Worm (Caenorhabditis elegans): ENCODE data around the gene ZK632.10.

The ZK632.10 gene

DNA sequence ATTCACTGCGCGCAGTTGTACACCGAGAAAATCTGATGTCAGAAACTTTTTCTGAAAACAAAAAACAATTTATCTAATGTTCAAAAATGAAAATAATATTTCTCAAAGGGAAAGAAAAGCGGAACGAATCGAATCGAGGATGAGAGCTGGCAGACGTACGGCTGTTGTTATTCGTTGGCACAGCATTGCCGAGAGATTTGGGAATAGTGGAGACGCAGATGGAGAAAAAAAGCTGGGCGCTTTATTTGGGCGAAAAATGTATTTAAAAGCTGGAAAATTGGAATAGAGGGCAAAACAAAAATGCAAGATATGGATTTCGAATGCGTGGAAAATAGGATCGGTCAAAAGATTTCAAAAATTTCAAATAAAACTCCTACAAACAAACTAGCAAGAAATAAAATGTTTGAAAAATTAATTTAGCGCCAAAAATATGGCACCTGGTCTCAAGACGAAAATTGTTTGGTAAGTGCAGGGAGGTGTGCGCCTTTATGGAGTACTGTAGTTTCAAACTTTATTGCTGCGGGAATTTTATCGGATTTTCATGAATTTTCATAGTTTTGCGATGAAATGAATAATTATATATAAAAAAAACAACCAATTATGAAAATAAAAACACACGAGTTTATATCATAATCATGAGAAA, 31.7 kb upstream of the ZK632.10 start, which contains the start of gene gpdh-2:
Gene gpdh-2 (minus strand): TSS at position 51 of the 643 bp plus-strand sequence.
- TF ChIP-seq swsn-7 (tag; optimal IDR thresholded peaks at IDR 0.05) (no peak), nhr-237 (tag; optimal IDR thresholded peaks at IDR 0.05) (no peak), nhr-12 (tag; optimal IDR thresholded peaks at IDR 0.05) (no peak), ztf-11 (tag; optimal IDR thresholded peaks at IDR 0.05) (no peak), zag-1 (tag; optimal IDR thresholded peaks at IDR 0.05) (no peak), mab-9 (GFP tag; IDR thresholded peaks at IDR 0.05) (no peak), lin-35 (GFP tag; optimal IDR thresholded peaks at IDR 0.05) (no peak), elt-2 (tag; optimal IDR thresholded peaks at IDR 0.05) (no peak), lin-14 (GFP tag; optimal IDR thresholded peaks at IDR 0.05) (no peak), skn-1 (tag; optimal IDR thresholded peaks at IDR 0.05) (no peak), mep-1 (tag; optimal IDR thresholded peaks at IDR 0.05) (no peak), dpl-1 (GFP tag; optimal IDR thresholded peaks at IDR 0.05) (no peak), hlh-4 (tag; optimal IDR thresholded peaks at IDR 0.05) (no peak)

DNA sequence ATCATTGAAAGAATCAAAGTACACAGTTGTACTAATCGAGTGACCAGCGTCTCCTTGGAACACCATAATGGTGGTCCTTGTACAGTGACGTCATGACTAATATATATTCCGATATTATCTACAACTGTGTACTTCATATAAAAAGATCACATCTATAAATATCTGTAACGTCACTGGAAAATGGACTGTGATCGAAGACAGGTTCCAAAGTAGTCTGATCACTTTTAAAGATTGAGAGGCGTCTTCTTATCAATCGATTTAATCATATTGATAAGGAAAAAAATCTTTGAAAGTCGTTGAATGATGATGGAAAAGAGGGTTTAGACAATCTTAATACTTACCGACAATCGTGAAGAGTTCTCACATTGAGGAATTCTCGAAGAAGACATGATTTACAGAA, 30.5 kb upstream of the ZK632.10 start:
- no peak for TF ChIP-seq zag-1 (tag; optimal IDR thresholded peaks at IDR 0.05)
- peak; percentile 14 for TF ChIP-seq nhr-71 (tag; optimal IDR thresholded peaks at IDR 0.05)
- peak; percentile 46 for TF ChIP-seq elt-2 (tag; optimal IDR thresholded peaks at IDR 0.05)
- no peak for TF ChIP-seq efl-1 (optimal IDR thresholded peaks at IDR 0.05)
- peak in 1 of 2 experiments; percentile 92 for TF ChIP-seq efl-1 (GFP tag; optimal IDR thresholded peaks at IDR 0.05 in 1 of 2)
- peak in 1 of 6 experiments; percentile 0 for TF ChIP-seq elt-3 (tag; optimal IDR thresholded peaks at IDR 0.05)
- no peak for TF ChIP-seq aly-2 (tag; optimal IDR thresholded peaks at IDR 0.05)
- TF ChIP-seq lin-15B (tag; optimal IDR thresholded peaks at IDR 0.05), result no peak

DNA sequence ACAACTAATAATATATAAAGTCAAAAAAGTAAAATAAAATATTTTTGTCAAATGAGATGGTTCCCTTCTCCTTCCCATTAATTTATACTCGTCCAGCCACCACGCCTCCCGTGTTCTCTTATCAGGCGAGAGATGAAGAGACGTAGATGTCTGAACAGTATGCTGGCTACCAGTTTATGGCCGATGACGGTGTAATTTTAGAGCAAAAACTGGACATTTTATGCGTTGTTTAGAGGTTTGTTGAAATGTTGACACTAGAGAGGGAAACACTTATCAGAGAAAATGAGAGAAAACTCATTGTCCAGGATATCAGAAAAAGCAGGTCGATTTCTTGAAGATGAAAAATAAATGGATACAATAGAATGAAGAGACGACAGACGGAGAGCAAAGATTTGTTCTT, 29.6 kb upstream of the ZK632.10 start:
- TF ChIP-seq efl-1 (optimal IDR thresholded peaks at IDR 0.05) (no peak), efl-1 (GFP tag; optimal IDR thresholded peaks at IDR 0.05 in 1 of 2) (peak in 1 of 2 experiments; percentile 15), nhr-85 (tag) (peak; percentile 45), lin-14 (GFP tag; optimal IDR thresholded peaks at IDR 0.05) (peak; percentile 19), nhr-90 (tag; optimal IDR thresholded peaks at IDR 0.05; ENCODE audit: poor library complexity) (peak; percentile 36), nhr-71 (tag; optimal IDR thresholded peaks at IDR 0.05) (peak; percentile 16), nhr-19 (GFP tag; conservative IDR thresholded peaks at IDR 0.05) (no peak), sup-37 (GFP tag; optimal IDR thresholded peaks at IDR 0.05) (no peak), blmp-1 (tag; optimal IDR thresholded peaks at IDR 0.05) (peak; percentile 3), nhr-28 (tag; optimal IDR thresholded peaks at IDR 0.05) (no peak), lsy-2 (tag; optimal IDR thresholded peaks at IDR 0.05) (peak in 1 of 2 experiments; percentile 13)

DNA sequence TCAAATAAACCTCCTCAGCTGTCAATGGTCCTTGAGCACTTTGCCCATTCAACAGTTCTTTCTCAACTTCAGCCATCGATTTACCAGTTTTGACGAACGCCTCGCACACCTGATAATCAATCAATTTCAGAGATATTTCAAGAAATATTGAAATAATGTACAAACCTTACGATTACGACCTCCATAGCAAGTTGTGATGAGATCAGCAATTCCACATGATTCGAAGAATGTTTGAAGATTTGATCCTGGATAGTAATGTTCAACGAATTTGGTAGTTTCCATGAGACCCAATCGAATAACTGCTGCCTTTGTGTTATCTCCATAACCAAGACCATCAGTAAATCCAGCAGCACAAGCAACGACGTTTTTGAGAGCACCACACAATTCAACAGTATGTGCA, 27.4 kb upstream of the ZK632.10 start:
- TF ChIP-seq F16B12.6 (tag; optimal IDR thresholded peaks at IDR 0.05) (no peak), efl-1 (optimal IDR thresholded peaks at IDR 0.05) (no peak), efl-1 (GFP tag; optimal IDR thresholded peaks at IDR 0.05 in 1 of 2) (peak in 1 of 2 experiments; percentile 68)

DNA sequence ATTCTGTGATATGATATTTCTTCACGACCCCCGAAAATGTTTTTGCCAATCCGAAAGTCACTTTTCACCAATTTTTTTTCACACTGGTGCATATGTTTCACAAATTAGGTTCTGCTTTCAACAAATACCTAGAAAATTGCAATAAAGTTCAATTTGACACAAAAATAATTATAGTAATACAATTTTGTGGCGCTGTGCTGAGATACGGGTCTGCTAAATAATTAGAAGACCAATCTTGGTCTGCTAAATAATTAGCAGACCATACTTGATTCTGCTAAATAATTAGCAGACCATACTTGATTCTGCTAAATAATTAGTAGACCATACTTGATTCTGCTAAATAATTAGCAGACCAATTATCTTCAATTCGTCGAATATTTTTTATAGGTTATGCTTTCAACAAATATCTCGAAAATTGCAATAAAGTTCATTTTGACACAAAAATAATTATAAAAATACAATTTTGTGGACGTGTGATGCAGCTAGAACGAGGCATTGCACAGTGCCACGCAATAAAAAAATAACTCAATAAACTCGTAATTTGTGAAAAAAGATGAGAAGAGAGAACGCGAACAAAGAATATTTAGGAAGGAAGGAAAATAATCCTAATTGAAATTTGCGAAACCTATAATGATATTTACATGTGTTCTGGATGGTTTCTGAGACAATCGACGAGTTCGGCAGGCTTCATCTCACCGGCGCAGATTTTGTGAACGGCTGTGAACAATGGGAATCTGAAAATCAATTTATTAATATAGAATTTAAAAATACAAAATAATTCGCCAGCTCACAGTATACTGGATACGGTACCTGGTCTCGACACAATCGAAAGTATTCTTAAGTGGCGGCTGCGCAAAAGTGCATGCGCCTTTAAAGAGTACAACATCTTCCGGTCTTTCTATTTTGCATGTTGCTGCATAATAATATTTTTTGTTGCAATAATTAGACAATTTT, 26.4 kb upstream of the ZK632.10 start:
- TF ChIP-seq efl-1 (optimal IDR thresholded peaks at IDR 0.05) (no peak), efl-1 (GFP tag; optimal IDR thresholded peaks at IDR 0.05 in 1 of 2) (peak in 1 of 2 experiments; percentile 71), nhr-84 (tag; optimal IDR thresholded peaks at IDR 0.05) (no peak), ceh-88 (GFP tag; IDR thresholded peaks at IDR 0.05) (no peak), egl-13 (tag; optimal IDR thresholded peaks at IDR 0.05) (no peak), mef-2 (tag; optimal IDR thresholded peaks at IDR 0.05) (no peak), zip-4 (GFP tag; optimal IDR thresholded peaks at IDR 0.05) (no peak)
